Worm (Caenorhabditis elegans) whole organism, midembryonic: Measurements from ENCODE around the gene clic-1.

ENCODE experiments used
- T22C8.4 ChIP-seq: fragments of 200-800 bp; sonication (Bioruptor generic); IDR thresholded peaks from 2 replicates; pipeline ENCODE4 v1.3.6; 2022; ENCODE audit warnings: missing genetic modification characterization, missing compliant biosample characterization
- cog-1 ChIP-seq: sonication (generic microtip); optimal IDR thresholded peaks from 2 replicates; lab custom pipeline; 2016; ENCODE audit warnings: missing genetic modification characterization, missing compliant biosample characterization
- flt-1 ChIP-seq: fragments of 200-800 bp; sonication (Bioruptor generic); IDR thresholded peaks from 2 replicates; pipeline ENCODE4 v1.3.6; 2022; ENCODE audit warnings: missing genetic modification characterization, missing compliant biosample characterization
- klf-2 ChIP-seq: fragments of 200-800 bp; sonication (Bioruptor generic); conservative IDR thresholded peaks from 2 replicates; pipeline ENCODE4 v1.3.6; 2022; ENCODE audit warnings: missing genetic modification reagents, missing genetic modification characterization, missing compliant biosample characterization
- ref-1 ChIP-seq: fragments of 200-800 bp; sonication (Bioruptor generic); conservative IDR thresholded peaks from 2 replicates; pipeline ENCODE4 v1.3.6; 2022; ENCODE audit warnings: missing genetic modification reagents, missing genetic modification characterization, missing compliant biosample characterization
- tab-1 ChIP-seq: fragments of 200-800 bp; sonication (Bioruptor generic); IDR thresholded peaks from 2 replicates; pipeline ENCODE4 v1.3.6; 2022; ENCODE audit warnings: missing genetic modification characterization, missing compliant biosample characterization
- ztf-23 ChIP-seq: fragments of 200-800 bp; sonication (Bioruptor generic); IDR thresholded peaks from 2 replicates; pipeline ENCODE4 v1.3.6; 2022; ENCODE audit warnings: missing genetic modification reagents, missing genetic modification characterization, missing compliant biosample characterization
- ztf-29 ChIP-seq: fragments of 200-800 bp; sonication (Bioruptor generic); IDR thresholded peaks from 2 replicates; pipeline ENCODE4 v1.3.6; 2022; ENCODE audit warnings: missing genetic modification reagents, missing genetic modification characterization, missing compliant biosample characterization

ce11 chrV:7759270-7759669 lies 24.6 kb upstream of the clic-1 start:
- TF ChIP-seq tab-1 (GFP tag; lab: Robert Waterston, UW) (no peak), T22C8.4 (GFP tag; lab: Robert Waterston, UW) (no peak), klf-2 (no peak), ref-1 (GFP tag; lab: Robert Waterston, UW) (no peak), ztf-29 (GFP tag; lab: Robert Waterston, UW) (no peak), flt-1 (GFP tag; lab: Robert Waterston, UW) (no peak), cog-1 (tag; lab: Kevin White, UChicago) (no peak), ztf-23 (GFP tag; lab: Robert Waterston, UW) (no peak)
